Worm (Caenorhabditis elegans) whole organism, early embryonic: Measurements from ENCODE around the gene nas-17.

Experiments
- B0310.2 ChIP-seq: sonication (generic microtip); optimal IDR thresholded peaks from 2 replicates; lab custom pipeline; 2016; ENCODE audit warnings: mild to moderate bottlenecking, missing genetic modification characterization, missing compliant biosample characterization
- ama-1 ChIP-seq: fragments of 150-350 bp; optimal IDR thresholded peaks from 2 replicates; lab custom pipeline; 2014
- ceh-13 ChIP-seq: fragments of 200-800 bp; sonication (Bioruptor generic); optimal IDR thresholded peaks from 2 replicates; lab custom pipeline; 2018; ENCODE audit warnings: mild to moderate bottlenecking, missing genetic modification characterization, missing compliant biosample characterization
- ceh-36 ChIP-seq: sonication (generic microtip); optimal IDR thresholded peaks from 2 replicates; lab custom pipeline; 2016; ENCODE audit warnings: missing genetic modification characterization, inconsistent platforms, missing compliant biosample characterization
- pes-1 ChIP-seq: fragments of 200-800 bp; sonication (Bioruptor generic); IDR thresholded peaks from 2 replicates; pipeline ENCODE4 v1.3.6; 2022; ENCODE audit warnings: missing genetic modification reagents, missing genetic modification characterization, missing compliant biosample characterization
- scrt-1 ChIP-seq: fragments of 200-800 bp; sonication (Bioruptor generic); IDR thresholded peaks from 2 replicates; pipeline ENCODE4 v1.3.6; 2022; ENCODE audit warnings: missing genetic modification characterization, missing compliant biosample characterization
- tbx-11 ChIP-seq: fragments of 200-800 bp; sonication (Bioruptor generic); IDR thresholded peaks from 2 replicates; pipeline ENCODE4 v1.3.6; 2022; ENCODE audit warnings: missing genetic modification characterization, missing compliant biosample characterization

ce11 chrV:11385060-11385459, 13.7 kb upstream of the nas-17 start, which contains the start of gene col-154:
- no peak for TF ChIP-seq ama-1 (lab: Kevin White, UChicago)
- TF ChIP-seq pes-1 (GFP tag; lab: Robert Waterston, UW) = no peak
- no peak for TF ChIP-seq ceh-13 (GFP tag; lab: Kevin White, UChicago)
- TF ChIP-seq B0310.2 (tag; lab: Kevin White, UChicago) = no peak
- TF ChIP-seq tbx-11 (GFP tag; lab: Robert Waterston, UW) = no peak
- TF ChIP-seq ceh-36 (tag; lab: Kevin White, UChicago) = no peak
- TF ChIP-seq scrt-1 (GFP tag; lab: Robert Waterston, UW) = no peak
